Worm (Caenorhabditis elegans) whole organism, mixed stage, embryonic: ENCODE data around the gene C54D10.3.
A peak's percentile ranks its signal among the peaks of the same experiment; 100 is the strongest.

ENCODE experiments used
- M03D4.4 ChIP-seq: sonication (generic microtip); optimal IDR thresholded peaks from 2 replicates; lab custom pipeline; 2017; ENCODE audit warnings: mild to moderate bottlenecking, missing genetic modification characterization, missing compliant biosample characterization
- bed-3 ChIP-seq: fragments of 200-800 bp; sonication (Bioruptor generic); optimal IDR thresholded peaks from 3 replicates; lab custom pipeline; 2018; ENCODE audit warnings: mild to moderate bottlenecking, missing genetic modification characterization, moderate library complexity, missing compliant biosample characterization
- blmp-1 ChIP-seq: fragments of 150-350 bp; optimal IDR thresholded peaks from 2 replicates; lab custom pipeline; 2014; ENCODE audit warnings: missing biosample characterization, missing genetic modification characterization
- ceh-43 ChIP-seq: fragments of 200-800 bp; sonication (Bioruptor generic); optimal IDR thresholded peaks from 2 replicates; lab custom pipeline; 2018; ENCODE audit warnings: mild to moderate bottlenecking, missing genetic modification characterization, moderate library complexity, missing compliant biosample characterization
- ces-1 ChIP-seq: fragments of 150-350 bp; optimal IDR thresholded peaks from 2 replicates; lab custom pipeline; 2014; ENCODE audit warnings: missing biosample characterization, missing genetic modification reagents, missing genetic modification characterization
- cnd-1 ChIP-seq: fragments of 200-800 bp; sonication (Bioruptor generic); optimal IDR thresholded peaks from 2 replicates; lab custom pipeline; 2018; ENCODE audit warnings: mild to moderate bottlenecking, missing genetic modification characterization, missing compliant biosample characterization
- elt-1 ChIP-seq: sonication (generic microtip); optimal IDR thresholded peaks from 2 replicates; lab custom pipeline; 2017; ENCODE audit warnings: missing genetic modification characterization, mild to moderate bottlenecking, missing compliant biosample characterization, antibody characterized with exemption, moderate library complexity, borderline replicate concordance; ENCODE audit not compliant: insufficient read depth
- elt-3 ChIP-seq: fragments of 150-350 bp; optimal IDR thresholded peaks from 2 replicates; lab custom pipeline; 2014; ENCODE audit warnings: missing biosample characterization, missing genetic modification characterization
- hlh-1 ChIP-seq: fragments of 150-350 bp; optimal IDR thresholded peaks from 2 replicates; lab custom pipeline; 2014; ENCODE audit warnings: missing biosample characterization, missing genetic modification reagents, missing genetic modification characterization
- lin-13 ChIP-seq: fragments of 150-350 bp; optimal IDR thresholded peaks from 2 replicates; lab custom pipeline; 2014; ENCODE audit warnings: missing biosample characterization, missing genetic modification characterization
- lin-32 ChIP-seq: fragments of 200-800 bp; sonication (Bioruptor generic); optimal IDR thresholded peaks from 2 replicates; lab custom pipeline; 2018; ENCODE audit warnings: mild to moderate bottlenecking, missing genetic modification characterization, missing compliant biosample characterization
- lsy-2 ChIP-seq: fragments of 150-350 bp; optimal IDR thresholded peaks from 2 replicates; lab custom pipeline; 2014; ENCODE audit warnings: missing biosample characterization, missing genetic modification characterization
- mab-5 ChIP-seq: fragments of 150-350 bp; optimal IDR thresholded peaks from 2 replicates; lab custom pipeline; 2014; ENCODE audit warnings: missing biosample characterization, missing genetic modification characterization
- mep-1 ChIP-seq: fragments of 150-350 bp; optimal IDR thresholded peaks from 2 replicates; lab custom pipeline; 2017; ENCODE audit warnings: missing biosample characterization, missing genetic modification reagents, missing genetic modification characterization, inconsistent platforms
- mls-2 ChIP-seq: sonication (generic microtip); optimal IDR thresholded peaks from 2 replicates; lab custom pipeline; 2016; ENCODE audit warnings: mild to moderate bottlenecking, missing genetic modification characterization, moderate library complexity, missing compliant biosample characterization
- nhr-12 ChIP-seq: fragments of 150-350 bp; optimal IDR thresholded peaks from 2 replicates; lab custom pipeline; 2014; ENCODE audit warnings: missing biosample characterization, missing genetic modification characterization
- nhr-2 ChIP-seq: fragments of 150-350 bp; optimal IDR thresholded peaks from 2 replicates; lab custom pipeline; 2014; ENCODE audit warnings: missing biosample characterization, missing genetic modification characterization
- nhr-237 ChIP-seq: fragments of 150-350 bp; optimal IDR thresholded peaks from 2 replicates; lab custom pipeline; 2014; ENCODE audit warnings: missing biosample characterization, missing genetic modification characterization
- nhr-28 ChIP-seq: fragments of 150-350 bp; optimal IDR thresholded peaks from 2 replicates; lab custom pipeline; 2014; ENCODE audit warnings: missing biosample characterization, missing genetic modification characterization
- nhr-76 ChIP-seq: sonication (generic microtip); optimal IDR thresholded peaks from 2 replicates; lab custom pipeline; 2017; ENCODE audit warnings: missing biosample characterization, missing genetic modification characterization
- pha-4 ChIP-seq: fragments of 150-350 bp; optimal IDR thresholded peaks from 2 replicates; lab custom pipeline; 2018; ENCODE audit warnings: missing biosample characterization, missing genetic modification reagents, missing genetic modification characterization
- sem-2 ChIP-seq: fragments of 200-800 bp; sonication (Bioruptor generic); optimal IDR thresholded peaks from 2 replicates; lab custom pipeline; 2018; ENCODE audit warnings: mild to moderate bottlenecking, missing genetic modification characterization, missing compliant biosample characterization
- snpc-4 ChIP-seq: fragments of 150-350 bp; optimal IDR thresholded peaks from 2 replicates; lab custom pipeline; 2014; ENCODE audit warnings: missing biosample characterization, missing genetic modification characterization
- sptf-1 ChIP-seq: sonication (generic microtip); optimal IDR thresholded peaks from 2 replicates; lab custom pipeline; 2017; ENCODE audit warnings: mild to moderate bottlenecking, missing genetic modification characterization, moderate library complexity, missing compliant biosample characterization
- tbx-8 ChIP-seq: fragments of 200-800 bp; sonication (Bioruptor generic); optimal IDR thresholded peaks from 2 replicates; lab custom pipeline; 2018; ENCODE audit warnings: mild to moderate bottlenecking, missing genetic modification characterization, moderate library complexity, missing compliant biosample characterization
- unc-120 ChIP-seq: sonication (generic microtip); optimal IDR thresholded peaks from 2 replicates; lab custom pipeline; 2017; ENCODE audit warnings: missing genetic modification characterization, missing compliant biosample characterization; ENCODE audit not compliant: poor library complexity, severe bottlenecking
- unc-39 ChIP-seq: fragments of 150-350 bp; optimal IDR thresholded peaks from 2 replicates; lab custom pipeline; 2014; ENCODE audit warnings: missing biosample characterization, missing genetic modification characterization
- unc-62 ChIP-seq: fragments of 150-350 bp; optimal IDR thresholded peaks from 2 replicates; lab custom pipeline; 2014; ENCODE audit warnings: missing biosample characterization, missing genetic modification reagents, missing genetic modification characterization
- zip-8 ChIP-seq: fragments of 150-350 bp; optimal IDR thresholded peaks from 2 replicates; lab custom pipeline; 2014; ENCODE audit warnings: missing biosample characterization, missing genetic modification characterization

Gene C54D10.3

DNA sequence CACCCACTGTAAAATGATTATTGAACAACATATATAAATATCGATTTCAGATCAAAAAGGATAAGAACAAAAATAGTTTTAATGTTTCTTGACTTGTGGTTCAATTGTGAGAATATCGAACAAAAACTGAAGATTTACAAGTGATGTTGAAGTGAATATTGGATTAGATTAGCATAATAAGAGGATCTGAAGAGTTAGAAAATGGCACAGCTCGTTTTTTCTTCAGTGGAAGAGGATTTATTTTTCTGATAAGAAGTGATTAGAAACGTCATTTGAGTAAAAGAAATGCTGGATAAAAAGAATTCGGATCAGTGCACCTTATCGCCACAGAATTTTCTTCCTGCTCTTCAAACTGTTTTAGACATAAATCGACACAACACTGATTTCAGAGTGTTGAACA lies 22.7 kb upstream of the C54D10.3 start, which contains the start of gene twk-14:
twk-14 (minus strand) TSS at position 8 of the 400 bp plus-strand sequence.
- TF ChIP-seq pha-4 (tag; lab: Kevin White, UChicago): no peak
- TF ChIP-seq blmp-1 (tag; lab: Kevin White, UChicago): no peak
- TF ChIP-seq, all 35 proteins: peak for 0

DNA sequence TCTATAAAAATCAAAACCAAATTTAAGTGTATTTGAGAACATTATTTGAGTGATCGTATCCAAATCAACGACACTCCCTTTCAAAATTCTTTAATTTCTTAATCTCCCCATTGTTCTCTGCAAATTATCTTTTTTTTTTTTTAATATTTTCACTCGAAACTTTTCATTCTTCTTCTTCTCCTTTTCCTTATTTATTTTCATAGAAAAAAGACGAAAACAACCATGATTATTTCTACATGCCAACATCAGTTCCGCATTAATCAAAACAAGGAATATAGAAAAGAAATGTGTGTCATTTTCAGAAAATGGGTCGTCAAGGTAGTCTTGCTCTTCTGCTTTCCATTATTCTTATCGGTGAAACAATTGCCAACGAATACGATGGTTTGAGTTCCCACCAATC lies 20.8 kb upstream of the C54D10.3 start, which contains the start of gene K01D12.5:
K01D12.5 (plus strand) TSS at position 301 of the 400 bp plus-strand sequence.
- no peak for TF ChIP-seq mls-2 (tag; lab: Kevin White, UChicago)
- TF ChIP-seq lin-32: no peak
- no peak for TF ChIP-seq unc-120 (tag; lab: Kevin White, UChicago)
- TF ChIP-seq lsy-2 (tag; lab: Kevin White, UChicago): no peak
- TF ChIP-seq nhr-237 (tag; lab: Kevin White, UChicago): no peak
- no peak for TF ChIP-seq hlh-1 (tag; lab: Kevin White, UChicago)
- no peak for TF ChIP-seq mep-1 (tag; lab: Kevin White, UChicago)
- no peak for TF ChIP-seq nhr-2 (tag; lab: Kevin White, UChicago)
- no peak for TF ChIP-seq nhr-12 (tag; lab: Kevin White, UChicago)
- TF ChIP-seq nhr-76 (tag; lab: Kevin White, UChicago): no peak
- no peak for TF ChIP-seq M03D4.4 (tag; lab: Kevin White, UChicago)
- no peak for TF ChIP-seq elt-1 (tag; lab: Kevin White, UChicago)

DNA sequence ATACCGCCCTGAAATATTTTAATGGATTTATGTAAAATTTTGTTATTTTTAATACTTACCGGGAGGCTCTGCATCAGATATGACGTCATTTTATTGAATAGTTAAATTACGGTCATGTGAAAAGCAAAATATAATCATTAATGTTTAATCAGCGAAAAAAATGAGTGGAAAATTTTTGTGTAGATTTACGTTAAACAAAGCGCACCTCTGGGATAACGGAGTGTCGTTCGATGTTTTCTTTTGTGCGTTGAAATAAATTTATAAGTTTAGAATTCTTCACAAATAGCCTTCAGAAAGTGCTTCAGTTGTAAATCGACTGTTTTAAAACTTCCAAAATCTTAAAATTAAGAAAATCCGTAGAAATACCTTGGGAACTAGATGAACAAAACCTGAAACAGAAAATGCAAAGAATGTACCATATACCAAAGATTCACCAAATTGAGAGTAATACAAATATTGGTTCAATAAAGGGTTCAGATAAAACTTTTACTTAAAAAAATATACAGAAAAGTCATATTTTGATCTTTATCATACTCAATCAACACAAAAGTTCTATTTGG lies 17.6 kb upstream of the C54D10.3 start, which contains the start of the genes K01D12.20 and miga-1:
K01D12.20 (minus strand) TSS at position 138 of the 560 bp plus-strand sequence.
miga-1 (minus strand) TSS at position 183 of the 560 bp plus-strand sequence.
- TF ChIP-seq unc-120 (tag; lab: Kevin White, UChicago) (no peak), mep-1 (tag; lab: Kevin White, UChicago) (no peak), sptf-1 (tag; lab: Kevin White, UChicago) (no peak), lsy-2 (tag; lab: Kevin White, UChicago) (no peak), elt-3 (no peak), zip-8 (tag; lab: Kevin White, UChicago) (peak; percentile 71)

DNA sequence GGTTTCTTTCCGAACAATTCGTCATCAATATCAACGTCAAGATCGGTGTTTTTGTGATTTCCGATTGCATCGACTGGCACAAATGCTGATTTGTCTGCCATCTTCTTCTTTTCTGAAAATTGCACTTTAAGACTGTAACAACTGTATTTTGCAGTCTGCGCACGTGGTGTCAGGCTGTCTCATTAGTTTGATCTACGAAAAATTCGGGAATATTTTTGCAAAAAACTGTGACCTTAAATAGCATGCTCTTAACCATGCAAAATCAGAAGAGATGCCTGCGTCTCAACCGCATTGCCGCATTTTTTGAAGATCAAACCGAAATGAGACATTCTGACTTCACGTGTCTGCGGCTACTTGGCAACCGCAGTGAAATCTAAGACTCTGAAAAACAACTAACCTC lies 17.0 kb upstream of the C54D10.3 start, which contains the start of gene K01D12.7:
K01D12.7 (minus strand) TSS at position 101 of the 400 bp plus-strand sequence.
- TF ChIP-seq lsy-2 (tag; lab: Kevin White, UChicago): no peak
- no peak for TF ChIP-seq elt-3
- TF ChIP-seq nhr-28: no peak
- no peak for TF ChIP-seq mab-5
- TF ChIP-seq lin-32: no peak
- TF ChIP-seq nhr-12 (tag; lab: Kevin White, UChicago): no peak
- no peak for TF ChIP-seq mep-1 (tag; lab: Kevin White, UChicago)
- no peak for TF ChIP-seq lin-13
- TF ChIP-seq bed-3 (GFP tag; lab: Kevin White, UChicago): no peak
- TF ChIP-seq pha-4 (tag; lab: Kevin White, UChicago): no peak
- TF ChIP-seq unc-62: no peak
- TF ChIP-seq tbx-8 (GFP tag; lab: Kevin White, UChicago): no peak
- TF ChIP-seq, all 35 proteins: peak for 0

DNA sequence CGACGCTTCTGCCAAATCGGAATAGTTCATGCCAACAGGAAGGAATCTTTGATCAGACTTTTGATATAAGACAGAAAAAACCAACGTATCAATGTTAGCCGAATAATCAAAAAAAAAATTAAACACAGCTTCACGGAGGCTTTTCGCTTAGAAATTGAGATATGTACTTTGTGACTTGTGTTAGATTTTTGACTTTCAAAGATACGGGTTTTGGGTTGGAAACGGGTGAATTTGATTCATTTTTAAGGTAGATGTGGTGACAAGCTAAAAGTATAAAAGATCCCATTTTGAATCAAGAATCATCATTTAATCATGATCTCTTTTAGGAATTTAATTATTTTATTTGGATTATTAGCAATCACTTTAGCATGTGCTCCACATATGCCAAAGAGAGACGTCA lies 16.0 kb upstream of the C54D10.3 start, which contains the start of gene K01D12.8:
K01D12.8 (plus strand) TSS at position 301 of the 400 bp plus-strand sequence.
- TF ChIP-seq snpc-4 (no peak), sptf-1 (tag; lab: Kevin White, UChicago) (no peak), tbx-8 (GFP tag; lab: Kevin White, UChicago) (no peak), ces-1 (GFP tag; lab: Kevin White, UChicago) (no peak), unc-62 (no peak), mls-2 (tag; lab: Kevin White, UChicago) (no peak), unc-39 (no peak), nhr-76 (tag; lab: Kevin White, UChicago) (no peak), nhr-28 (no peak), mab-5 (no peak), lin-32 (no peak), cnd-1 (tag; lab: Kevin White, UChicago) (no peak)

DNA sequence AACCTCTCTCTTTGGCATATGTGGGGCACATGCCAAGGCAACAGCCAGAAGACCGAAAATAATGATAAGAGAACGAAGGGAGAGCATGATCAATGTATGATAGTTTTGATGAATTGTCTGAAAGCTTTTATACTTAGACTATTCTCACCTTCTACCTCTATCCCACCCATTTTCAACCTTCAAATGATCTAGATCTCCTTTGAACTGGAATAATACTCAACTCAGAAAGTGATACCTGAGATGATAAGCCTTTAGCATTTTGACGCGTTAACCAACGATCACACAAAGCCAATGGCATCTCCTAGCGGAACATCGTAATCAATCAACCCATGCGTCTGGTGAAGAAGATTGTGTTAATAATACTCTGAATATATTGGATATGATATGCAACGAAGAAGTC lies 13.8 kb upstream of the C54D10.3 start, which contains the start of gene K01D12.9:
K01D12.9 (minus strand) TSS at position 101 of the 400 bp plus-strand sequence.
- TF ChIP-seq elt-1 (tag; lab: Kevin White, UChicago) (no peak), ceh-43 (GFP tag; lab: Kevin White, UChicago) (no peak), tbx-8 (GFP tag; lab: Kevin White, UChicago) (no peak), mep-1 (tag; lab: Kevin White, UChicago) (no peak), M03D4.4 (tag; lab: Kevin White, UChicago) (no peak), cnd-1 (tag; lab: Kevin White, UChicago) (no peak), lsy-2 (tag; lab: Kevin White, UChicago) (no peak), unc-39 (no peak), sem-2 (GFP tag; lab: Kevin White, UChicago) (no peak), mls-2 (tag; lab: Kevin White, UChicago) (no peak), nhr-28 (no peak), hlh-1 (tag; lab: Kevin White, UChicago) (no peak), elt-3 (no peak)
